Worm (Caenorhabditis elegans) whole organism, early embryonic: ENCODE data around the gene clec-229.
"Not testable (repeated sequence)": the region's sequence is repeated elsewhere in the genome, so short reads cannot be mapped to it uniquely, and the experiment has no call there.

Experiments used
- B0310.2 ChIP-seq: sonication (generic microtip); optimal IDR thresholded peaks from 2 replicates; lab custom pipeline; 2016; ENCODE audit warnings: mild to moderate bottlenecking, missing genetic modification characterization, missing compliant biosample characterization
- F13C5.2 ChIP-seq: sonication (generic microtip); optimal IDR thresholded peaks from 2 replicates; lab custom pipeline; 2017; ENCODE audit warnings: mild to moderate bottlenecking, missing genetic modification characterization, inconsistent platforms, missing compliant biosample characterization
- aly-1 ChIP-seq: sonication (generic microtip); optimal IDR thresholded peaks from 2 replicates; lab custom pipeline; 2016; ENCODE audit warnings: missing genetic modification characterization, missing compliant biosample characterization
- ama-1 ChIP-seq: fragments of 150-350 bp; optimal IDR thresholded peaks from 2 replicates; lab custom pipeline; 2014
- ceh-13 ChIP-seq: fragments of 200-800 bp; sonication (Bioruptor generic); optimal IDR thresholded peaks from 2 replicates; lab custom pipeline; 2018; ENCODE audit warnings: mild to moderate bottlenecking, missing genetic modification characterization, missing compliant biosample characterization
- ceh-36 ChIP-seq: sonication (generic microtip); optimal IDR thresholded peaks from 2 replicates; lab custom pipeline; 2016; ENCODE audit warnings: missing genetic modification characterization, inconsistent platforms, missing compliant biosample characterization
- ets-7 ChIP-seq: sonication (generic microtip); optimal IDR thresholded peaks from 2 replicates; lab custom pipeline; 2016; ENCODE audit warnings: missing genotype, missing genetic modification characterization, missing compliant biosample characterization
- flt-1 ChIP-seq: fragments of 200-800 bp; sonication (Bioruptor generic); IDR thresholded peaks from 2 replicates; pipeline ENCODE4 v1.3.6; 2022; ENCODE audit warnings: missing genetic modification characterization, missing compliant biosample characterization
- hmbx-1 ChIP-seq: sonication (generic microtip); optimal IDR thresholded peaks from 2 replicates; lab custom pipeline; 2016; ENCODE audit warnings: mild to moderate bottlenecking, missing genetic modification characterization, missing compliant biosample characterization
- hmg-4 ChIP-seq: fragments of 200-800 bp; sonication (Bioruptor generic); optimal IDR thresholded peaks from 2 replicates; lab custom pipeline; 2018; ENCODE audit warnings: mild to moderate bottlenecking, missing genetic modification characterization, missing compliant biosample characterization
- hnd-1 ChIP-seq: sonication (generic microtip); optimal IDR thresholded peaks from 2 replicates; lab custom pipeline; 2016; ENCODE audit warnings: missing genetic modification characterization, missing compliant biosample characterization
- pes-1 ChIP-seq: fragments of 200-800 bp; sonication (Bioruptor generic); IDR thresholded peaks from 2 replicates; pipeline ENCODE4 v1.3.6; 2022; ENCODE audit warnings: missing genetic modification reagents, missing genetic modification characterization, missing compliant biosample characterization
- scrt-1 ChIP-seq: fragments of 200-800 bp; sonication (Bioruptor generic); IDR thresholded peaks from 2 replicates; pipeline ENCODE4 v1.3.6; 2022; ENCODE audit warnings: missing genetic modification characterization, missing compliant biosample characterization
- sea-1 ChIP-seq: fragments of 200-800 bp; sonication (Bioruptor generic); conservative IDR thresholded peaks from 2 replicates; pipeline ENCODE4 v1.3.6; 2022; ENCODE audit warnings: missing genetic modification characterization, missing compliant biosample characterization
- tbx-11 ChIP-seq: fragments of 200-800 bp; sonication (Bioruptor generic); IDR thresholded peaks from 2 replicates; pipeline ENCODE4 v1.3.6; 2022; ENCODE audit warnings: missing genetic modification characterization, missing compliant biosample characterization
- tbx-37 ChIP-seq: fragments of 200-800 bp; sonication (Bioruptor generic); conservative IDR thresholded peaks from 2 replicates; pipeline ENCODE4 v1.3.6; 2022; ENCODE audit warnings: missing genetic modification reagents, missing genetic modification characterization, missing compliant biosample characterization
- tra-4 ChIP-seq: sonication (generic microtip); optimal IDR thresholded peaks from 2 replicates; lab custom pipeline; 2017; ENCODE audit warnings: missing genetic modification characterization, missing compliant biosample characterization

The clec-229 gene

ce11 chrV:15376223-15376622 is 34.9 kb upstream of the clec-229 start, which contains the start of gene srh-52:
Gene srh-52, minus strand, starts transcription at chrV:15376323.
- TF ChIP-seq F13C5.2 (tag; lab: Kevin White, UChicago) (no peak), hnd-1 (tag; lab: Kevin White, UChicago) (no peak), aly-1 (tag; lab: Kevin White, UChicago) (no peak), hmg-4 (no peak)

- TF ChIP-seq aly-1 (tag; lab: Kevin White, UChicago) (no peak), sea-1 (GFP tag; lab: Robert Waterston, UW) (no peak), hmg-4 (no peak), flt-1 (no peak), scrt-1 (no peak), tbx-11 (GFP tag; lab: Robert Waterston, UW) (no peak), B0310.2 (no peak), F13C5.2 (tag; lab: Kevin White, UChicago) (no peak), tra-4 (tag; lab: Kevin White, UChicago) (no peak), ceh-36 (tag; lab: Kevin White, UChicago) (no peak)
Observed at ce11 chrV:15369707-15370106, 28.4 kb upstream of the clec-229 start, which contains the start of gene nhr-269. Gene nhr-269, minus strand, starts transcription at chrV:15369807.

ce11 chrV:15367770-15368169 is 26.5 kb upstream of the clec-229 start:
- TF ChIP-seq pes-1 (GFP tag; lab: Robert Waterston, UW): no peak
- TF ChIP-seq ceh-36 (tag; lab: Kevin White, UChicago): no peak

ce11 chrV:15361412-15361811 is 20.1 kb upstream of the clec-229 start, which contains the start of gene ech-1.1:
Gene ech-1.1, minus strand, starts transcription at chrV:15361512.
- TF ChIP-seq tra-4 (tag; lab: Kevin White, UChicago); hnd-1 (tag; lab: Kevin White, UChicago); hmg-4: not testable (repeated sequence)

ce11 chrV:15354648-15355047 is 13.3 kb upstream of the clec-229 start, which contains the start of gene C29F3.7:
Gene C29F3.7, plus strand, starts transcription at chrV:15354901.
- TF ChIP-seq tbx-37 (GFP tag; lab: Robert Waterston, UW) (no peak), B0310.2 (no peak), tbx-11 (GFP tag; lab: Robert Waterston, UW) (no peak), ceh-36 (tag; lab: Kevin White, UChicago) (no peak), aly-1 (tag; lab: Kevin White, UChicago) (no peak), hmg-4 (no peak), hnd-1 (tag; lab: Kevin White, UChicago) (no peak), ets-7 (tag; lab: Kevin White, UChicago) (no peak)

ce11 chrV:15352376-15352775 is 11.1 kb upstream of the clec-229 start, which contains the start of gene srx-58:
Gene srx-58, plus strand, starts transcription at chrV:15352676.
- TF ChIP-seq ceh-36 (tag; lab: Kevin White, UChicago) (no peak), hnd-1 (tag; lab: Kevin White, UChicago) (no peak), tbx-37 (GFP tag; lab: Robert Waterston, UW) (no peak), tbx-11 (GFP tag; lab: Robert Waterston, UW) (no peak), B0310.2 (no peak), ama-1 (no peak), ets-7 (tag; lab: Kevin White, UChicago) (no peak), hmg-4 (no peak), aly-1 (tag; lab: Kevin White, UChicago) (no peak), F13C5.2 (tag; lab: Kevin White, UChicago) (no peak), hmbx-1 (tag; lab: Kevin White, UChicago) (no peak), scrt-1 (no peak), flt-1 (no peak)

ce11 chrV:15350615-15351014 is 9.3 kb upstream of the clec-229 start, which contains the start of gene clec-231:
Gene clec-231, minus strand, starts transcription at chrV:15350715.
- TF ChIP-seq scrt-1 (no peak), F13C5.2 (tag; lab: Kevin White, UChicago) (no peak), aly-1 (tag; lab: Kevin White, UChicago) (no peak), hmbx-1 (tag; lab: Kevin White, UChicago) (no peak), B0310.2 (no peak), ets-7 (tag; lab: Kevin White, UChicago) (no peak), hnd-1 (tag; lab: Kevin White, UChicago) (no peak), hmg-4 (no peak), ceh-13 (no peak), tra-4 (tag; lab: Kevin White, UChicago) (no peak), ama-1 (no peak), flt-1 (no peak), ceh-36 (tag; lab: Kevin White, UChicago) (no peak), tbx-11 (GFP tag; lab: Robert Waterston, UW) (no peak), sea-1 (GFP tag; lab: Robert Waterston, UW) (no peak)

- TF ChIP-seq ama-1: no peak
- TF ChIP-seq hmbx-1 (tag; lab: Kevin White, UChicago): no peak
- no peak for TF ChIP-seq tbx-37 (GFP tag; lab: Robert Waterston, UW)
- TF ChIP-seq hmg-4: no peak
- no peak for TF ChIP-seq flt-1
- no peak for TF ChIP-seq ceh-36 (tag; lab: Kevin White, UChicago)
- TF ChIP-seq ceh-13: no peak
- no peak for TF ChIP-seq B0310.2
- no peak for TF ChIP-seq tbx-11 (GFP tag; lab: Robert Waterston, UW)
- TF ChIP-seq ets-7 (tag; lab: Kevin White, UChicago): no peak
Observed at ce11 chrV:15349044-15349443, 7.7 kb upstream of the clec-229 start, which contains the start of gene clec-230. Gene clec-230, minus strand, starts transcription at chrV:15349144.

- TF ChIP-seq sea-1 (GFP tag; lab: Robert Waterston, UW) (no peak), hmbx-1 (tag; lab: Kevin White, UChicago) (no peak), ama-1 (no peak), ceh-36 (tag; lab: Kevin White, UChicago) (no peak), tbx-37 (GFP tag; lab: Robert Waterston, UW) (no peak), hmg-4 (no peak), B0310.2 (no peak), hnd-1 (tag; lab: Kevin White, UChicago) (no peak), ceh-13 (no peak), flt-1 (no peak), ets-7 (tag; lab: Kevin White, UChicago) (no peak), tra-4 (tag; lab: Kevin White, UChicago) (no peak), scrt-1 (no peak), aly-1 (tag; lab: Kevin White, UChicago) (no peak), F13C5.2 (tag; lab: Kevin White, UChicago) (no peak), pes-1 (GFP tag; lab: Robert Waterston, UW) (no peak), tbx-11 (GFP tag; lab: Robert Waterston, UW) (no peak)
Observed at ce11 chrV:15347292-15347691, 6.0 kb upstream of the clec-229 start, which contains the start of gene C29F3.3. Gene C29F3.3, minus strand, starts transcription at chrV:15347392.
